Fruit fly (Drosophila melanogaster): ENCODE measurements around the gene IKKepsilon.
A peak's percentile ranks its signal among the peaks of the same experiment; 100 is the strongest.

The IKKepsilon gene

DNA sequence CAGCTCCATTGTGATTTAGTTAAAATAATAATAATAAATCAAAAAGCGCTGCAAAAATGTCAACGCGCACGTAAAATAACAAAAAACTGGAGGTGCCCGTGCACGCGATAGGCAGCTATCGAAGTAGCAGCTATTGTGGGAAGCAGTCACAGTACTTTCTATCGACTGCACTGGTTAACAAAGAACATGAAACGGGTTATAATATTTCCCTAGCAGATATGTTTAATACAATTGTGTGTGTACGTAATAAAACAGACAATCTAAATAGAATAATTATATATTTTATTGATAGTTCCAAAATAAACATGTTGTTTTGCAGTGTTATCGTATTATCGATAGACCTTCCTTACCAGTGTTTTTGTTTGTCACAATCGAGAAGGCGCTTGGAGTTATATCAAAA lies at the start of gene IKKepsilon, which contains the start of gene CG31678:
Gene IKKepsilon, plus strand, starts transcription at position 171 of the 400 bp plus-strand sequence.
Gene CG31678, minus strand, starts transcription at position 67 of the 400 bp plus-strand sequence.
- peak; percentile 40 for TF ChIP-seq CG17801 (GFP tag; optimal IDR thresholded peaks at IDR 0.05; ENCODE audit: partially characterized antibody)

DNA sequence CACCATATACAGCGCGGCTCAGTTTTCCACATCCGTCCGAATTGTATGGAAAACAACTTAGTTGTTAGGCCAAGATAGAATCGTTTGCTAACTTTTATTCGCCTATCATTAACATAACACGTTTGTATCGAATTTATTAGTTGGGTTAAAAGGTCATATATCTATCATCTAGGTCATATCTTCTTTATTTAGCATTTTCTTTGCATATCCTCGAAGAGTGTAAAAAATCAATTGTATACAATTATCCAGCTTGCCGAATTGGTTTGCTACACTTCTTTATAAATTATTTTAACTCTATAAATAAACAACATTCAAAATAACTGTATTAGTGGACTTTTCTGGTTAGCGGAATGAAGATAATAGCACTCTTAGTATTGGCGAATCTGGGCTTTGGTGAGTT lies 41.6 kb upstream of the IKKepsilon start, which contains the start of gene CG17472:
Gene CG17472, plus strand, starts transcription at position 301 of the 400 bp plus-strand sequence.
- TF ChIP-seq CG17801 (GFP tag; optimal IDR thresholded peaks at IDR 0.05; ENCODE audit: partially characterized antibody): no peak

DNA sequence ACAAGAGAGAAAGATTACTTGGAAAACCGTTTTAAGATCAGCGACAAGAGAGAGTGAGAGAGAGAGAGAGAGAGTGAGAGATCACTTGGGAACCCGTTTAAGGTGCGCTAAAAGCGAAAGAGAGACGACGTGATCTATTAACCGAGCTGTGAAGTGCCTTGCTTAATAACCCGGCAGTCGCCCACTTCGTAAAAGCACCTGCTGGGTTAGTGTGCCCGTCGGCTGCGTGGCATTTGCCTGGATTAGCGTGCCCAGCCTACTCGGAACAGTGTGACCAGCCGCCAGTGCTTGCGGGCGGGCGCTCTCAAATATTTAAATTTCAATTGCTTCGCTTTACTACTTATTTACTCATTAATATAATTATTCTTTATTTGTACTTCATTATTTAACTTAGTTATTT lies 37.4 kb upstream of the IKKepsilon start:
- TF ChIP-seq CG17801 (GFP tag; optimal IDR thresholded peaks at IDR 0.05; ENCODE audit: partially characterized antibody): no peak

DNA sequence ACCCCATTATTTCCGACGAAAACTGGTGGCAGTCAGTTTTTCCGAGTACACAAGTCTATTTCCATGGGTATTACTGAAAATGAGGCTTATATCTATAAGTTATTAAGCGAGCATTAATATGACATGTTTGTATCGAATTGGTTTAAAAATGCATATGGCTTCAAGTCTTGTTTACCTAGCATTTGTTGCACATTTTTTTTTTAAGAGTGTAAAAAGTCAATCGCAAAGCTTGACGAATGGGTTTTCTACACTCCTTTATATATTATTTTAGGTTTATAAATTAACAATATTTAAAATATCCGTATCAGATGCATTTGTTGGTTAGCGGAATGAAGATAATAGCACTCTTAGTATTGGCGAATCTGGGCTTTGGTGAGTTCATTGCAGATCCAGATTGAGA lies 36.0 kb upstream of the IKKepsilon start, which contains the start of gene CG31680:
Gene CG31680, plus strand, starts transcription at position 301 of the 400 bp plus-strand sequence.
- TF ChIP-seq CG17801 (GFP tag; optimal IDR thresholded peaks at IDR 0.05; ENCODE audit: partially characterized antibody): no peak

DNA sequence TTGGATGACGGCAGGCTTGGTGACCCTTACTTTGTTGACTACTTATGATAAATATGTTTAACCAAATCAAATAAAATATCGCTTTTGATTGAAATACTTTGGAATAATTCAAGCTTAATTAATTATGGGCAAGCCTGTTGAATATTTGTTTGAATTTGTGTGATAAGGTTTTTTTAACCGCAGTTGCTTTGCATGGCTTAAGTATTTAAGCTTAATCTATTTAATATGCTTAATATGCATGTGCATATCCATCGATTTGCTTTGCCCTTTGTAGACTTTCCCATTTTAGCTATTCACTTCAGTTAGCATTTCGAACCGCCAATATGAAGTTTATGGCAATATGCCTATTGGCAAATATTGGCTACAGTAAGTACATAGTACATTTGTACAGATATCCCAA lies 35.2 kb upstream of the IKKepsilon start, which contains the start of gene Sfp38D:
Gene Sfp38D, plus strand, starts transcription at position 301 of the 400 bp plus-strand sequence.
- TF ChIP-seq CG17801 (GFP tag; optimal IDR thresholded peaks at IDR 0.05; ENCODE audit: partially characterized antibody): no peak

DNA sequence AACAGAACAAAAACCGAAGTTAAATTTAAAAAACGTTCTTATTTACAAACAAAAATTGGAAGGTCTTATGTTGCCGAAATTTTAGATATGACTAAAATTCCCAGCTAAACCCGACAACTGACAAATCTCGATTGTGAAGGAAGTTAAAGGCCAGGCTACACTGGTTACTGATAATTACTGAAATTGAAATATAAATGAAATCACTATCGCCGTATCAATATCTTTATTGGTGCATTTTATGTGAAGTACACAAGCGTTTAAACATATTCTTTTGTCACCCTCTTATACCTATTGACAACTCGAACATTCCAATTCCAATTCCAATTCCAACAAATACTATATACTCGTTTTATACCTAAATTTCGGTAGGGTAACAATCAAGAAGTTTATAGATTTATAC lies 32.7 kb upstream of the IKKepsilon start, which contains the start of gene CG17470:
Gene CG17470, minus strand, starts transcription at position 101 of the 400 bp plus-strand sequence.
- no peak for TF ChIP-seq CG17801 (GFP tag; optimal IDR thresholded peaks at IDR 0.05; ENCODE audit: partially characterized antibody)

DNA sequence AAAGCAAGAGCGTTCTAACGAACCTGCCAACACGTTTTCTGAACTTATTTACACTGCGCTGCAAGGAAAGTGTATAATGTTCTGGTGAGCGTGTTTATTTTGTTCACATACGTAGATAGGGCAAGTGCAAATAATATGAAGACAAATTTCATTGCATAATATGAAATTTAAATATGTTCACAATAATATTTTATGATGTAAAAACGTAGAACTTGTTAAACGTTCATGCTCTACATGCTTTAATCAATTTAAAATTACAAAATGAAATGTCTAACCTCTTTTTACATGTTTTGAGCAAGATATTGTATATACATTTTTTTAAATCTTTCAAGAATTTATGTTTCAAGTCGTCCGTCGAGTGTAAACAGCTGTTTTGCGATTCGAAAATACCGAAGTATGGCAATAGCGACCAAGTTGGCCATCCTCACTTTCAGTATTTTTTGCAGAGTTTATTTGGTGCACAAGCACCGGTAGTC lies 30.4 kb upstream of the IKKepsilon start, which contains the start of the genes phr6-4 and CG2608:
Gene phr6-4, minus strand, starts transcription at position 398 of the 476 bp plus-strand sequence.
Gene CG2608, plus strand, starts transcription at position 429 of the 476 bp plus-strand sequence.
- peak; percentile 92 for TF ChIP-seq CG17801 (GFP tag; optimal IDR thresholded peaks at IDR 0.05; ENCODE audit: partially characterized antibody)

DNA sequence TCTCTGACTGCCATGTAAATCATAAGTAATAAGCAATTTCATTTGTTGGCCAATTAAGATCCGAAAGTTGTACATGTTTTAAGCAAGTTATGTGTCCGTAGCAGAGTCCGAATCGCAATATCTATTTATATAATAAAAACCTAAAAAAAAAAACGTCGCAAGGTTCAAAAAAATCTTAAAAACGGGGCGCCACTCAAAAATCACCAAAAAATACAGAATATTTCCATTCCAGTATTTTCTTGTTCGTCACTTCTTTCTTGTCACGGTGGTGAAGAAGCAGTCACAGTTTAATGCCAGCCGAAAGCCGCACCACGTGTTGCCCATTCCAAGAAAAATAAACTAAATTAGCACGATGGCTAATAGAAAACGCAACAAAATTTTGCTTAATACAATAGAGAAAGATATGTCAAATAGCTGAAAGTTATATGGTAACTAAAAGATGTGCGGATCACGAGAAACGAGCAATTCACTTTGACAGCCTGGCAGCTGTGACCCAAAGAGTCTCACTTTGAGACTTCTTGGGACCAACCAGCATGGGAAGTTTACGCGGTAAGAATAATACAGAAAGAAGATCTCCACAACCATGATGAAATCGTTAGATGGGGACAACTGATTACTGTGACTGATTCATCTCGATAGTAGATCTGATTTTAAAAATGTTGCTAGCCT lies 28.5 kb upstream of the IKKepsilon start:
- no peak for TF ChIP-seq CG17801 (GFP tag; optimal IDR thresholded peaks at IDR 0.05; ENCODE audit: partially characterized antibody)

DNA sequence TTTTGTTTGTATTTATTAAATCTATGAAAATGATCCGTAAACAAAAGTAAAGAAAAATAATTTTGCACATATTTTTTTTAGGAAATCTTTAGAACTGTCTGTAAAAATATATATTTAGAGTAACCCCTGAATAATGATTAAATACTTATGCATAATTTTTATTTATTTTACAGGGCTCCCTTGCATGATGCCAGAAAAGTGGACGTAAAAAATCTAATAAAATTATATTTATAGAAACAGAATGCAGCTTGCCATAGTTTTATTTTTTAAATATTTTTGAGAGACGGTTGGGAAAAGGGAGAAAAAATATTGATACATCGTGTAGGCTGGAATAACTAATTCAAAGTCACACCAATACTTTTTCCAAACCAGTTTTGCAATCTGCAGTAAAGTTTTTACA lies 27.2 kb upstream of the IKKepsilon start, which contains the start of gene CG18810:
Gene CG18810, plus strand, starts transcription at position 301 of the 400 bp plus-strand sequence.
- no peak for TF ChIP-seq CG17801 (GFP tag; optimal IDR thresholded peaks at IDR 0.05; ENCODE audit: partially characterized antibody)

DNA sequence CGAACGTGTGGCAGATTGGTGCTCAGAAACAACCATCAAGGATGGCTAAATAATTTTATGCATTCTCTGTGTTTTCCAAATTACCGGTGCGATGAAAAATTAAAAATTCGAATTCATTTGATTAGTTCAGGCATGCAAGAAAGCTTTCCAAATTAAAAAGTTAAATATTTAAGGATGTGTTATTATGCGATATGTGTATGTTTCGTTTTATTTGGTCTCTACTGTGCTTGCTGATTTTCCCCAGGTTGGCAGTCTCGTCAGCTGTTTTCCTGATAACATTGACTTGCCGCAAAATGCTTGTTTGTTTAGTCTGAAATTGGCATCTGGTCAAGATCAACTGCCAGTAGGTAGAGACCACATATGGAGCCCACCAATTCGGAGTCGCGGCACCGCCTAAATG lies 26.0 kb upstream of the IKKepsilon start, which contains the start of gene CG2611:
Gene CG2611, plus strand, starts transcription at position 299 of the 400 bp plus-strand sequence.
- peak; percentile 14 for TF ChIP-seq CG17801 (GFP tag; optimal IDR thresholded peaks at IDR 0.05; ENCODE audit: partially characterized antibody)

DNA sequence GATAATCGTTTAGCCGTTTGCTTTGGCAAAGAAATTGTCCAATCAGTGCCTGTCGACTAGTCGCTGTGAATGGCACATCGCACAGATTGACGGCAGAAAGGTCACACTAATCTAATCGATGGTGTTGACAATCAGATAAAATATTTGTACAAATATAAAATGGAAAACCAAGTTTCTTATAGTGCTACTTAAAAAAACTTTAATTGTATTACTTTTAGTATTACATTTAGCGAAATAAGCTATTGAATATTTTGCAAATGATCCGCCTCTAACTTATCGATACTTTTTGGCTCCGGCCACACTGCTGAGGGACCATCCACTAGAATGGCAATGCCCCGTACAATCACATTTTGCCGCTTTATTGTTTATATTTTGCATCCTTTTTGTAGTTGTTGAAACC lies 19.7 kb upstream of the IKKepsilon start, which contains the start of the genes brun and CG2614:
Gene brun, minus strand, starts transcription at position 69 of the 400 bp plus-strand sequence.
Gene CG2614, plus strand, starts transcription at position 317 of the 400 bp plus-strand sequence.
- peak; percentile 64 for TF ChIP-seq CG17801 (GFP tag; optimal IDR thresholded peaks at IDR 0.05; ENCODE audit: partially characterized antibody)

DNA sequence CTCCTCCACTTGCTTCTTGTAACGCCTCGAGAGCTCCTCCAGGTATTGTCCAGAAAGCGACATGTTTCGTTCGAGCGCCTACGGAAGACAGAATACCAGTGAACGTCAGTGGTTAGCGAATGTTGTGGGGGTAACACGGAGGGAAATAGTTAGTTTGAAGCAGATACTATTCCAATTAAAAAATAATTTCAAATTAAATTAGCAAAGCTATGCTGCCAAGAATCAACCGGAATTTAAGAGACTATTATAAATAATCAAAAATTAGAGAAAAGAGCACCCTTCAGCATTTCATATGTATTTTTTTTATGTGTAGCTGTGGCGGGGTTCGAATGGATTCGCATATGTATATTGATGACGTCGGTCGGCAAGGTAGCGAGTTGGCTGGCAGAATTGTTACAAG lies 14.8 kb upstream of the IKKepsilon start:
- no peak for TF ChIP-seq CG17801 (GFP tag; optimal IDR thresholded peaks at IDR 0.05; ENCODE audit: partially characterized antibody)

DNA sequence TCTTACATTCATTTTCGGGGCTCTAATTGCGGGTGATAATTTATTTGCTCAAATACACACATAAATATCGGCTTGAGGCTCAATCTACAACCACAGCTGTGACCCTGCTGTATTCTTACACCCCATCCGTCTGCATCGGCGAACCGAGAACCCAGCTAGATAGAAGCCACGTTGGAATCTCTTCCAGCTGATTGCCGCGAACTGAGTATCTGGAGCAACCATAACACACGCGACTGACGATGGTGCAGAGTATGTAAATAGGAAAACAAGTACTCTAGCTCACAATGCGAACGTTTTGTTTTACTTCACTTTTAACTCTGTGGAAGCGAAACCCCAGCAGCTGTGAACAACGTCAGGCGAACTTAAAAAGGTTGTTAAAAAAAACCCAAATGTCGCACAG lies 11.4 kb upstream of the IKKepsilon start:
- no peak for TF ChIP-seq CG17801 (GFP tag; optimal IDR thresholded peaks at IDR 0.05; ENCODE audit: partially characterized antibody)

DNA sequence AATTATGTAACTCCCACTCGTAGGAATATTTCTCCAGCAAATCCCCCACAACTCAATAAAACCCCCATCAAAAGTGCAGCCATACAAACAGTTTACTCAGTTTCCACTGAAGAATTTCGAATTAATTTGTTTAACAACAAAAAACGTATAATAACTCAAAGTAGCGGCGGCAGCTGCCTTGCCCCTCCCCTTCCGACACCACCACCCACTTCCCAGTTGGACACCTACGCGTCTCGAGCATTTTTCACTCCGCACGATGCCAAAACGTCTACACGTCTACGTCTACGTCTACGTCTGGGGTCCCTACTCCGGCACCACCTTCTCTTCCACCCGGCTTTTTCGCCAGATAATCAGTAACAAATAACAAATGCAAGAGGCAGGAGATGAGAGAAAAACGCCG lies 4.6 kb upstream of the IKKepsilon start:
- TF ChIP-seq CG17801 (GFP tag; optimal IDR thresholded peaks at IDR 0.05; ENCODE audit: partially characterized antibody): no peak

DNA sequence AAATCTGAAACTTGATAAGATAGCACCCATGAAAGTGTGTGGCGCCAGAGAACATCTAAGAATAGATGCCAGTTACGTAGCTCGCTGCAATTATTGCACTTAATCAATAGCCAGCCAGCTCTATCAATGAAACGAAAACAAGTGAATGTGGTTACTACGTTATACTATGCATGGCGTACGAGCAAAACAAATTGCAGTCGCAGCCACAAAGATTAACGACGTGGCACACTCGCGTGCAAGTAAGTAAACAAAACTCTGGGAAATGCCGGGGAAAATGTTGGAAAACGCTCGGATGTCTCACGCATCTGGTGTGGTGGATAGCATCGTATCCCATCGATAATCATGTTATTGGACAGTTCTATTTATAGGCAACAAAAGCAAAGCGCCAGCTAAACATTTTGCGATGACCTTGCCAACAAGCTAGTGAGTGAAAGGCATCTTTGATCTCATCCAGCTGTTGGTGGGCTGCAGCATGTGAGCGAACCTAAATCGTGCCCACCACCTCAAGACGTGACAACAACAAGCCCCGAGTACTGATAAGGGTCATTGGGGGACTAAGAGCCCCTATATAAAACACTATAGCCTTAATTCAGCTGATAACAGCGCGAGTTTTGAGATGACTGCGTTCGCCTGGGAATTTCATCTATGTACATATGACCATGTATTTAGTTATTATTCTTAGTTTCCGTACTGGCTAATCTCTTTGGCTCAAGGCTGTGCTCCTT lies 1.9 kb upstream of the IKKepsilon start:
- no peak for TF ChIP-seq CG17801 (GFP tag; optimal IDR thresholded peaks at IDR 0.05; ENCODE audit: partially characterized antibody)

All from ovary, adult (tissue).